Worm (Caenorhabditis elegans) whole organism, mixed stage, embryonic: ENCODE results near the gene ZK1127.4.
A peak's percentile ranks its signal among the peaks of the same experiment; 100 is the strongest.

ENCODE experiments used
- M03D4.4 ChIP-seq: sonication (generic microtip); optimal IDR thresholded peaks from 2 replicates; lab custom pipeline; 2017; ENCODE audit warnings: mild to moderate bottlenecking, missing genetic modification characterization, missing compliant biosample characterization
- bed-3 ChIP-seq: fragments of 200-800 bp; sonication (Bioruptor generic); optimal IDR thresholded peaks from 3 replicates; lab custom pipeline; 2018; ENCODE audit warnings: mild to moderate bottlenecking, missing genetic modification characterization, moderate library complexity, missing compliant biosample characterization
- blmp-1 ChIP-seq: fragments of 150-350 bp; optimal IDR thresholded peaks from 2 replicates; lab custom pipeline; 2014; ENCODE audit warnings: missing biosample characterization, missing genetic modification characterization
- ceh-39 ChIP-seq: fragments of 150-350 bp; optimal IDR thresholded peaks from 2 replicates; lab custom pipeline; 2014; ENCODE audit warnings: missing biosample characterization, missing genetic modification characterization
- ceh-43 ChIP-seq: fragments of 200-800 bp; sonication (Bioruptor generic); optimal IDR thresholded peaks from 2 replicates; lab custom pipeline; 2018; ENCODE audit warnings: mild to moderate bottlenecking, missing genetic modification characterization, moderate library complexity, missing compliant biosample characterization
- ceh-83 ChIP-seq: fragments of 200-800 bp; sonication (Bioruptor generic); optimal IDR thresholded peaks from 2 replicates; lab custom pipeline; 2018; ENCODE audit warnings: mild to moderate bottlenecking, missing genetic modification characterization, missing compliant biosample characterization
- ces-1 ChIP-seq: fragments of 150-350 bp; optimal IDR thresholded peaks from 2 replicates; lab custom pipeline; 2014; ENCODE audit warnings: missing biosample characterization, missing genetic modification reagents, missing genetic modification characterization
- cnd-1 ChIP-seq: fragments of 200-800 bp; sonication (Bioruptor generic); optimal IDR thresholded peaks from 2 replicates; lab custom pipeline; 2018; ENCODE audit warnings: mild to moderate bottlenecking, missing genetic modification characterization, missing compliant biosample characterization
- drap-1 ChIP-seq: fragments of 200-800 bp; sonication (Bioruptor generic); optimal IDR thresholded peaks from 3 replicates; lab custom pipeline; 2018; ENCODE audit warnings: mild to moderate bottlenecking, missing genetic modification characterization, missing compliant biosample characterization
- elt-3 ChIP-seq: fragments of 150-350 bp; optimal IDR thresholded peaks from 2 replicates; lab custom pipeline; 2014; ENCODE audit warnings: missing biosample characterization, missing genetic modification characterization
- flh-1 ChIP-seq: fragments of 200-800 bp; sonication (Bioruptor generic); optimal IDR thresholded peaks from 2 replicates; lab custom pipeline; 2018; ENCODE audit warnings: mild to moderate bottlenecking, missing genetic modification characterization, moderate library complexity, missing compliant biosample characterization
- ham-2 ChIP-seq: fragments of 200-800 bp; sonication (Bioruptor generic); optimal IDR thresholded peaks from 2 replicates; lab custom pipeline; 2018; ENCODE audit warnings: mild to moderate bottlenecking, missing genetic modification characterization, missing compliant biosample characterization
- hlh-1 ChIP-seq: fragments of 150-350 bp; optimal IDR thresholded peaks from 2 replicates; lab custom pipeline; 2014; ENCODE audit warnings: missing biosample characterization, missing genetic modification reagents, missing genetic modification characterization
- lin-13 ChIP-seq: fragments of 150-350 bp; optimal IDR thresholded peaks from 2 replicates; lab custom pipeline; 2014; ENCODE audit warnings: missing biosample characterization, missing genetic modification characterization
- lin-32 ChIP-seq: fragments of 200-800 bp; sonication (Bioruptor generic); optimal IDR thresholded peaks from 2 replicates; lab custom pipeline; 2018; ENCODE audit warnings: mild to moderate bottlenecking, missing genetic modification characterization, missing compliant biosample characterization
- lsy-2 ChIP-seq: fragments of 150-350 bp; optimal IDR thresholded peaks from 2 replicates; lab custom pipeline; 2014; ENCODE audit warnings: missing biosample characterization, missing genetic modification characterization
- mep-1 ChIP-seq: fragments of 150-350 bp; optimal IDR thresholded peaks from 2 replicates; lab custom pipeline; 2017; ENCODE audit warnings: missing biosample characterization, missing genetic modification reagents, missing genetic modification characterization, inconsistent platforms
- mls-2 ChIP-seq: sonication (generic microtip); optimal IDR thresholded peaks from 2 replicates; lab custom pipeline; 2016; ENCODE audit warnings: mild to moderate bottlenecking, missing genetic modification characterization, moderate library complexity, missing compliant biosample characterization
- nhr-12 ChIP-seq: fragments of 150-350 bp; optimal IDR thresholded peaks from 2 replicates; lab custom pipeline; 2014; ENCODE audit warnings: missing biosample characterization, missing genetic modification characterization
- nhr-2 ChIP-seq: fragments of 150-350 bp; optimal IDR thresholded peaks from 2 replicates; lab custom pipeline; 2014; ENCODE audit warnings: missing biosample characterization, missing genetic modification characterization
- nhr-28 ChIP-seq: fragments of 150-350 bp; optimal IDR thresholded peaks from 2 replicates; lab custom pipeline; 2014; ENCODE audit warnings: missing biosample characterization, missing genetic modification characterization
- pha-4 ChIP-seq: fragments of 150-350 bp; optimal IDR thresholded peaks from 2 replicates; lab custom pipeline; 2018; ENCODE audit warnings: missing biosample characterization, missing genetic modification reagents, missing genetic modification characterization
- sem-2 ChIP-seq: fragments of 200-800 bp; sonication (Bioruptor generic); optimal IDR thresholded peaks from 2 replicates; lab custom pipeline; 2018; ENCODE audit warnings: mild to moderate bottlenecking, missing genetic modification characterization, missing compliant biosample characterization
- snpc-4 ChIP-seq: fragments of 150-350 bp; optimal IDR thresholded peaks from 2 replicates; lab custom pipeline; 2014; ENCODE audit warnings: missing biosample characterization, missing genetic modification characterization
- sptf-1 ChIP-seq: sonication (generic microtip); optimal IDR thresholded peaks from 2 replicates; lab custom pipeline; 2017; ENCODE audit warnings: mild to moderate bottlenecking, missing genetic modification characterization, moderate library complexity, missing compliant biosample characterization
- tbx-8 ChIP-seq: fragments of 200-800 bp; sonication (Bioruptor generic); optimal IDR thresholded peaks from 2 replicates; lab custom pipeline; 2018; ENCODE audit warnings: mild to moderate bottlenecking, missing genetic modification characterization, moderate library complexity, missing compliant biosample characterization
- unc-120 ChIP-seq: sonication (generic microtip); optimal IDR thresholded peaks from 2 replicates; lab custom pipeline; 2017; ENCODE audit warnings: missing genetic modification characterization, missing compliant biosample characterization; ENCODE audit not compliant: poor library complexity, severe bottlenecking
- unc-39 ChIP-seq: fragments of 150-350 bp; optimal IDR thresholded peaks from 2 replicates; lab custom pipeline; 2014; ENCODE audit warnings: missing biosample characterization, missing genetic modification characterization
- unc-62 ChIP-seq: fragments of 150-350 bp; optimal IDR thresholded peaks from 2 replicates; lab custom pipeline; 2014; ENCODE audit warnings: missing biosample characterization, missing genetic modification reagents, missing genetic modification characterization
- zip-8 ChIP-seq: fragments of 150-350 bp; optimal IDR thresholded peaks from 2 replicates; lab custom pipeline; 2014; ENCODE audit warnings: missing biosample characterization, missing genetic modification characterization
- ztf-11 ChIP-seq: fragments of 150-350 bp; optimal IDR thresholded peaks from 2 replicates; lab custom pipeline; 2014; ENCODE audit warnings: missing biosample characterization, missing genetic modification characterization

Gene ZK1127.4

DNA sequence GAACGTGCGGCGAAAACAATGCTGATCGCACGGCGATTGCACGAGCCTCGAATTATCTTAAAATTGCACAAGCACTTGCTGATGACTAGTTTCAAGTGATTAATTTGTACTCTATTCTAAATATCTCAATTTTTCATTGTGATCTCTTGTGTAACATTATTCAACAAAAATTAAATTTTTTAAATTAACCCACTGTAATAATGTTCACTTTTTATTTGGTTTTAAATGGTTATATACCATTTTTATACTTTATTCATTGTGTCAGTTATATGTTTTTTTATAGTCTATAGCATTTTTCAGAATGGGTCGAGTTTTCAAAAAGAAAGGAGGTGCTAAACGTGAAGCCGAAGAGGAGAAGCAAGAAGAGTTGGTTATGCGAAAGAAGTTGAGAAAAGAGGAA, at the start of gene ZK1127.4:
ZK1127.4 (plus strand) TSS at position 301 of the 400 bp plus-strand sequence.
- TF ChIP-seq hlh-1 = no peak
- TF ChIP-seq mep-1 (tag; lab: Kevin White, UChicago) = no peak
- TF ChIP-seq ham-2 (GFP tag; lab: Kevin White, UChicago) = no peak
- no peak for TF ChIP-seq ceh-83
- TF ChIP-seq zip-8 (tag; lab: Kevin White, UChicago) = no peak
- no peak for TF ChIP-seq unc-62 (GFP tag; lab: Kevin White, UChicago)
- TF ChIP-seq lin-32 = no peak
- TF ChIP-seq nhr-12 (tag; lab: Kevin White, UChicago) = no peak
- TF ChIP-seq mls-2 (tag; lab: Kevin White, UChicago) = no peak
- no peak for TF ChIP-seq nhr-2 (tag; lab: Kevin White, UChicago)
- TF ChIP-seq bed-3 (GFP tag; lab: Kevin White, UChicago) = no peak
- TF ChIP-seq tbx-8 = no peak
- TF ChIP-seq snpc-4 (tag; lab: Kevin White, UChicago) = no peak
- no peak for TF ChIP-seq M03D4.4 (tag; lab: Kevin White, UChicago)
- TF ChIP-seq flh-1 (GFP tag; lab: Kevin White, UChicago) = no peak
- TF ChIP-seq, all 35 proteins: peak for 0

DNA sequence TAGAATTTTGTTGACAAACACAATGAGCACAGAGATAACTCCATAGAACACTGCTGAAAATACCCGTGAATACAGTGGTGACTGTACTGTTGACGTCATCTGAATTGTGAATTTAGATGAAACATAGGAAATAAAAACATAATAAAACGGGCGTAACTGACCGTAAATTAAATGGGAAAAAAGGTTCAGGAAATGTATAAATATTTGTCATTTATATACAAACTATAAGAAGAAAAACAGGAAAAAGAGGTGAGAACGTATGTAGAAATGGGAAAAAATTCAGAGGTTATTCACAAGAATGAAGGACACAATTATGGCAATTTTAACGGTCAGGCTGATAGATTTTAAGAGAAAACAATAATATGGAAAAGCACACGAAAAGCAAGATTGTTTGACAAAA, 41.2 kb upstream of the ZK1127.4 start, which contains the start of gene sqv-7:
sqv-7 (minus strand) TSS at position 101 of the 400 bp plus-strand sequence.
- TF ChIP-seq mls-2 (tag; lab: Kevin White, UChicago) (no peak), ceh-39 (tag; lab: Kevin White, UChicago) (no peak), nhr-12 (tag; lab: Kevin White, UChicago) (no peak), ceh-43 (GFP tag; lab: Kevin White, UChicago) (no peak), ceh-83 (no peak), drap-1 (GFP tag; lab: Kevin White, UChicago) (no peak), elt-3 (tag; lab: Kevin White, UChicago) (no peak), cnd-1 (tag; lab: Kevin White, UChicago) (no peak), sptf-1 (no peak), ztf-11 (tag; lab: Kevin White, UChicago) (no peak)
- TF ChIP-seq, all 35 proteins: peak for 0

DNA sequence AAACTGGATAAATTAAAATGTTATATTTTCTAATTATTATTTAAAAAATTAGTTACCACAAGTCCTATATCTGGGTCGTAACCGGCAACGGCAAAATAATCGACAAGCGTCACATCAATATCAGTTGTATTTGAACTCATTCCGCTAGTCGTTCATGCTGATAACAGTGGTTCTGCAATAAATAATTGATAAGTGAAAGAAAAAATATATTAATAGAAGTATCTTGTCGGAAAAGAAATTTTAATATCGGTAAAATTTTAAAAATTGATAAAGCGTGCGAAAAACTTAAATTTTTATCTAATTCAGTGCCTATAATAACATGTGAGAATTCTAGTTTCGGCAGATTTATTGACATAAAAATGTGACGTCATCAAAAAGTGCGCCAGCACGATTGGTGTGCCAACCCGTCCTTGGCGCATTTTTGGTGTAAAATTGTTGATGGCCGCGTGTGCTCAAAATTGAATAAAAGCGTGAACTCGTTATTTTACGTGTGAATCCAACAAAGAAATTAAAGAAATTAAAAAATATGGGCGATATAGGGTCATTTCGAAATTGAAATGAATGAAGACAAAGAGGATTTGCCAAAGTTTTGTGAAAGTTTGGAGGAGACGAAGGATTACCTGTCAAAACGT, 31.3 kb upstream of the ZK1127.4 start, which contains the start of the genes lst-6 and lst-5:
lst-6 (minus strand) TSS at position 140 of the 632 bp plus-strand sequence.
lst-5 (plus strand) TSS at position 544 of the 632 bp plus-strand sequence.
- TF ChIP-seq nhr-28 (tag; lab: Kevin White, UChicago) = no peak
- peak; percentile 47 for TF ChIP-seq mep-1 (tag; lab: Kevin White, UChicago)
- peak; percentile 38 for TF ChIP-seq unc-62 (GFP tag; lab: Kevin White, UChicago)
- no peak for TF ChIP-seq flh-1 (GFP tag; lab: Kevin White, UChicago)
- no peak for TF ChIP-seq lin-32
- no peak for TF ChIP-seq unc-39 (tag; lab: Kevin White, UChicago)
- TF ChIP-seq lsy-2 (tag; lab: Kevin White, UChicago) = peak; percentile 50
- peak; percentile 70 for TF ChIP-seq zip-8 (tag; lab: Kevin White, UChicago)
- TF ChIP-seq ceh-39 (tag; lab: Kevin White, UChicago) = no peak
- no peak for TF ChIP-seq drap-1 (GFP tag; lab: Kevin White, UChicago)
- TF ChIP-seq blmp-1 = no peak
- no peak for TF ChIP-seq cnd-1 (tag; lab: Kevin White, UChicago)
- peak; percentile 22 for TF ChIP-seq lin-13 (tag; lab: Kevin White, UChicago)
- TF ChIP-seq sem-2 (GFP tag; lab: Kevin White, UChicago) = no peak
- peak; percentile 33 for TF ChIP-seq sptf-1
- peak; percentile 19 for TF ChIP-seq pha-4 (tag; lab: Kevin White, UChicago)
- peak; percentile 60 for TF ChIP-seq ces-1 (GFP tag; lab: Kevin White, UChicago)
- no peak for TF ChIP-seq unc-120 (tag; lab: Kevin White, UChicago)
- TF ChIP-seq, all 35 proteins: peak for 8
